Fruit fly (Drosophila melanogaster) whole organism, pupa: Measurements from ENCODE around the gene CG40198.

Experiments used
- CG14655 ChIP-seq: fragments of 200-800 bp; sonication (Bioruptor generic); optimal IDR thresholded peaks from 3 replicates; lab custom pipeline; 2017; ENCODE audit warnings: mild to moderate bottlenecking, missing biosample characterization, missing genetic modification reagents, missing genetic modification characterization
- CG34367 ChIP-seq: fragments of 200-800 bp; sonication (Bioruptor generic); optimal IDR thresholded peaks from 2 replicates; lab custom pipeline; 2018; ENCODE audit warnings: missing biosample characterization, mild to moderate bottlenecking, missing genetic modification characterization
- CG4496 ChIP-seq: fragments of 200-800 bp; sonication (Bioruptor generic); IDR thresholded peaks from 3 replicates; pipeline ENCODE4 v1.3.6; 2022; ENCODE audit warnings: missing biosample characterization, missing genetic modification characterization
- EcR ChIP-seq: fragments of 200-800 bp; sonication (Bioruptor generic); optimal IDR thresholded peaks from 3 replicates; lab custom pipeline; 2019; ENCODE audit warnings: missing biosample characterization, missing genetic modification characterization, mild to moderate bottlenecking, moderate library complexity, missing genetic modification reagents
- Pif1B ChIP-seq: fragments of 200-800 bp; sonication (Bioruptor generic); optimal IDR thresholded peaks from 3 replicates; lab custom pipeline; 2016; ENCODE audit warnings: missing biosample characterization, missing genetic modification characterization
- fd96Ca ChIP-seq: fragments of 200-800 bp; sonication (Bioruptor generic); IDR thresholded peaks from 3 replicates; pipeline ENCODE4 v1.3.6; 2022; ENCODE audit warnings: missing biosample characterization, missing genetic modification characterization

dm6 chr3R:4180543-4181214, 18.6 kb upstream of the CG40198 start:
- peak; percentile 82 for TF ChIP-seq EcR
- no peak for TF ChIP-seq CG14655
- no peak for TF ChIP-seq CG4496 (GFP tag; lab: Robert Waterston, UW)
- no peak for TF ChIP-seq Pif1B (GFP tag; lab: Kevin White, UChicago)
- TF ChIP-seq CG34367 (tag; lab: Kevin White, UChicago) = no peak
- no peak for TF ChIP-seq fd96Ca (GFP tag; lab: Robert Waterston, UW)
